Fruit fly (Drosophila melanogaster): Measurements from ENCODE around the gene CCT7.

The CCT7 gene

dm6 chr3R:8853197-8853596, 51.8 kb downstream of the CCT7 start:
- TF ChIP-seq Sp1 (GFP tag; optimal IDR thresholded peaks at IDR 0.05) (peak; percentile 17), jim (GFP tag; optimal IDR thresholded peaks at IDR 0.05) (no peak), OdsH (GFP tag; optimal IDR thresholded peaks at IDR 0.05) (peak; percentile 47), Jra (GFP tag; optimal IDR thresholded peaks at IDR 0.05) (no peak), rgr (GFP tag; optimal IDR thresholded peaks at IDR 0.05) (peak; percentile 16), HLH106 (tag; optimal IDR thresholded peaks at IDR 0.05) (peak; percentile 39), N (GFP tag; optimal IDR thresholded peaks at IDR 0.05) (no peak), CG9705 (GFP tag; optimal IDR thresholded peaks at IDR 0.05) (no peak), Abd-B (GFP tag; optimal IDR thresholded peaks at IDR 0.05) (no peak), br (GFP tag; optimal IDR thresholded peaks at IDR 0.05) (peak; percentile 18), foxo (GFP tag; optimal IDR thresholded peaks at IDR 0.05) (peak in 1 of 2 experiments; percentile 44), h (GFP tag; optimal IDR thresholded peaks at IDR 0.05) (peak; percentile 45), fru (GFP tag; optimal IDR thresholded peaks at IDR 0.05) (peak; percentile 54), psq (GFP tag; optimal IDR thresholded peaks at IDR 0.05) (peak; percentile 47), Hnf4 (GFP tag; optimal IDR thresholded peaks at IDR 0.05) (peak; percentile 1), ey (GFP tag; optimal IDR thresholded peaks at IDR 0.05) (peak; percentile 4)

- TF ChIP-seq sage (GFP tag; optimal IDR thresholded peaks at IDR 0.05): no peak
- TF ChIP-seq Rel (GFP tag; optimal IDR thresholded peaks at IDR 0.05): no peak
- no peak for TF ChIP-seq Rel (tag; optimal IDR thresholded peaks at IDR 0.05)
- TF ChIP-seq GATAd (GFP tag; optimal IDR thresholded peaks at IDR 0.05): no peak
- TF ChIP-seq Myc (optimal IDR thresholded peaks at IDR 0.05): no peak
- no peak for TF ChIP-seq Vsx2 (GFP tag; optimal IDR thresholded peaks at IDR 0.05; ENCODE audit: partially characterized antibody)
- no peak for TF ChIP-seq dl (GFP tag; optimal IDR thresholded peaks at IDR 0.05; ENCODE audit: insufficient read depth in 1 of 2, partially characterized antibody in 2 of 2)
- TF ChIP-seq Sp1 (GFP tag; optimal IDR thresholded peaks at IDR 0.05): no peak
- no peak for TF ChIP-seq Dif (GFP tag; optimal IDR thresholded peaks at IDR 0.05; ENCODE audit: partially characterized antibody)
- TF ChIP-seq h (GFP tag; optimal IDR thresholded peaks at IDR 0.05): no peak
- no peak for TF ChIP-seq OdsH (GFP tag; optimal IDR thresholded peaks at IDR 0.05)
These were observed 52.3 kb downstream of the CCT7 start for dm6 chr3R:8853706-8854105.

- no peak for TF ChIP-seq N (GFP tag; optimal IDR thresholded peaks at IDR 0.05)
- no peak for TF ChIP-seq ey (GFP tag; optimal IDR thresholded peaks at IDR 0.05)
- TF ChIP-seq dl (GFP tag; optimal IDR thresholded peaks at IDR 0.05; ENCODE audit: insufficient read depth in 1 of 2, partially characterized antibody in 2 of 2): no peak
- peak; percentile 64 for TF ChIP-seq Rel (GFP tag; optimal IDR thresholded peaks at IDR 0.05)
- TF ChIP-seq Rel (tag; optimal IDR thresholded peaks at IDR 0.05): no peak
- no peak for TF ChIP-seq fru (GFP tag; optimal IDR thresholded peaks at IDR 0.05)
- no peak for TF ChIP-seq rgr (GFP tag; optimal IDR thresholded peaks at IDR 0.05)
- TF ChIP-seq Hr83 (GFP tag; optimal IDR thresholded peaks at IDR 0.05; ENCODE audit: poor library complexity, severe bottlenecking): no peak
- no peak for TF ChIP-seq Hnf4 (GFP tag; optimal IDR thresholded peaks at IDR 0.05)
- no peak for TF ChIP-seq Myc (optimal IDR thresholded peaks at IDR 0.05)
- TF ChIP-seq CrebA (GFP tag; optimal IDR thresholded peaks at IDR 0.05; ENCODE audit: borderline replicate concordance): peak; percentile 78
- TF ChIP-seq OdsH (GFP tag; optimal IDR thresholded peaks at IDR 0.05): no peak
- no peak for TF ChIP-seq GATAd (GFP tag; optimal IDR thresholded peaks at IDR 0.05)
- no peak for TF ChIP-seq CG32264 (GFP tag; optimal IDR thresholded peaks at IDR 0.05)
- no peak for TF ChIP-seq dsf (GFP tag; optimal IDR thresholded peaks at IDR 0.05; ENCODE audit: borderline replicate concordance)
- TF ChIP-seq jim (GFP tag; optimal IDR thresholded peaks at IDR 0.05): no peak
- no peak for TF ChIP-seq dmrt93B (GFP tag; optimal IDR thresholded peaks at IDR 0.05)
- no peak for TF ChIP-seq Mio (GFP tag; optimal IDR thresholded peaks at IDR 0.05)
- no peak for TF ChIP-seq lola (GFP tag; optimal IDR thresholded peaks at IDR 0.05)
- peak; percentile 22 for TF ChIP-seq Vsx2 (GFP tag; optimal IDR thresholded peaks at IDR 0.05; ENCODE audit: partially characterized antibody)
- TF ChIP-seq Sp1 (GFP tag; optimal IDR thresholded peaks at IDR 0.05): peak; percentile 1
- TF ChIP-seq psq (GFP tag; optimal IDR thresholded peaks at IDR 0.05): no peak
- TF ChIP-seq pan (optimal IDR thresholded peaks at IDR 0.05): no peak
- no peak for TF ChIP-seq Jra (GFP tag; optimal IDR thresholded peaks at IDR 0.05)
- TF ChIP-seq sage (GFP tag; optimal IDR thresholded peaks at IDR 0.05): peak; percentile 53
- TF ChIP-seq foxo (GFP tag; optimal IDR thresholded peaks at IDR 0.05): peak in 1 of 2 experiments; percentile 12
- no peak for TF ChIP-seq HLH106 (tag; optimal IDR thresholded peaks at IDR 0.05)
- no peak for TF ChIP-seq h (GFP tag; optimal IDR thresholded peaks at IDR 0.05)
- no peak for TF ChIP-seq br (GFP tag; optimal IDR thresholded peaks at IDR 0.05)
- no peak for TF ChIP-seq Dfd (GFP tag; optimal IDR thresholded peaks at IDR 0.05)
- TF ChIP-seq Abd-B (GFP tag; optimal IDR thresholded peaks at IDR 0.05): no peak
- TF ChIP-seq woc (GFP tag; optimal IDR thresholded peaks at IDR 0.05): no peak
- TF ChIP-seq tai (GFP tag; optimal IDR thresholded peaks at IDR 0.05): no peak
- no peak for TF ChIP-seq sv (GFP tag; optimal IDR thresholded peaks at IDR 0.05)
- no peak for TF ChIP-seq Dif (GFP tag; optimal IDR thresholded peaks at IDR 0.05; ENCODE audit: partially characterized antibody)
- no peak for TF ChIP-seq CG9705 (GFP tag; optimal IDR thresholded peaks at IDR 0.05)
- no peak for TF ChIP-seq usp (GFP tag; optimal IDR thresholded peaks at IDR 0.05)
- peak; percentile 23 for TF ChIP-seq brk (GFP tag; optimal IDR thresholded peaks at IDR 0.05)
- no peak for TF ChIP-seq Hr78 (GFP tag; optimal IDR thresholded peaks at IDR 0.05)
These were observed 53.3 kb downstream of the CCT7 start for dm6 chr3R:8854619-8855206.
